Worm (Caenorhabditis elegans): Measurements from ENCODE around the gene nphp-4.

DNA sequence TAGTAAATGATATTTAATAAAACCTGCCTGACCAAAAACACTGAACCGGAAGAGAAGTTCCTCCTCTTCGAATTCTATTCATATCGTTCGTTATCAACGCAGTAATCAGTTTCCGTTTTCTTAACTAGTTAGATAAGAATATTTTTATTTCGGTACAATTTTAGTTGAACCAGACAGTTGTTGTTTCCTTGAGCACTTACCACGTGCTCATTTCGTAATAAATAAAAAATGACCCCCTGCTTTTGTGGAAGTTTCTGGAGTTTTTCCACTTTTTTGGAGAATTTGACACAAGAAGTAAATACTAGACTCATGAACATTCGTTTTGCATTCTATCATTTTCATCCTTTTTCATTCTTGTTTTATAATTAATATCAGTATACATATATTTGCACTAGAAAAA lies 10.2 kb upstream of the nphp-4 start:
- TF ChIP-seq elt-2 (tag; optimal IDR thresholded peaks at IDR 0.05) (peak; percentile 33), aly-2 (tag; optimal IDR thresholded peaks at IDR 0.05) (no peak), egl-5 (tag; optimal IDR thresholded peaks at IDR 0.05) (no peak), pha-4 (tag; optimal IDR thresholded peaks at IDR 0.05) (peak; percentile 20), tbx-2 (tag; optimal IDR thresholded peaks at IDR 0.05) (no peak), nhr-77 (tag; optimal IDR thresholded peaks at IDR 0.05) (no peak), nhr-25 (tag; optimal IDR thresholded peaks at IDR 0.05) (no peak), elt-1 (tag; optimal IDR thresholded peaks at IDR 0.05) (no peak), ceh-9 (tag; optimal IDR thresholded peaks at IDR 0.05) (no peak), elt-3 (tag; optimal IDR thresholded peaks at IDR 0.05) (no peak), unc-39 (tag; optimal IDR thresholded peaks at IDR 0.05) (no peak)
